Worm (Caenorhabditis elegans) whole organism, late embryonic: ENCODE data around the gene F41E7.7.

Experiments
- C38D4.7 ChIP-seq: fragments of 200-800 bp; sonication (Bioruptor generic); optimal IDR thresholded peaks from 2 replicates; lab custom pipeline; 2018; ENCODE audit warnings: mild to moderate bottlenecking, missing genetic modification characterization, moderate library complexity, missing compliant biosample characterization
- K02D7.2 ChIP-seq: sonication (generic microtip); optimal IDR thresholded peaks from 2 replicates; lab custom pipeline; 2017; ENCODE audit warnings: mild to moderate bottlenecking, missing genetic modification characterization, missing compliant biosample characterization
- K09A11.1 ChIP-seq: sonication (generic microtip); optimal IDR thresholded peaks from 2 replicates; lab custom pipeline; 2017; ENCODE audit warnings: antibody characterized with exemption, mild to moderate bottlenecking, missing genetic modification characterization, missing compliant biosample characterization; ENCODE audit not compliant: insufficient read depth
- Y22D7AL.16 ChIP-seq: sonication (generic microtip); optimal IDR thresholded peaks from 2 replicates; lab custom pipeline; 2016; ENCODE audit warnings: missing genetic modification characterization, missing compliant biosample characterization
- ama-1 ChIP-seq: fragments of 150-350 bp; optimal IDR thresholded peaks from 2 replicates; lab custom pipeline; 2014
- ceh-18 ChIP-seq: sonication (generic microtip); optimal IDR thresholded peaks from 2 replicates; lab custom pipeline; 2016; ENCODE audit warnings: missing genetic modification characterization, missing compliant biosample characterization
- ceh-2 ChIP-seq: sonication (generic microtip); optimal IDR thresholded peaks from 2 replicates; lab custom pipeline; 2016; ENCODE audit warnings: missing genotype, missing genetic modification characterization, missing compliant biosample characterization
- ceh-31 ChIP-seq: sonication (generic microtip); optimal IDR thresholded peaks from 2 replicates; lab custom pipeline; 2016; ENCODE audit warnings: missing genetic modification characterization, missing compliant biosample characterization
- ceh-34 ChIP-seq: sonication (generic microtip); optimal IDR thresholded peaks from 2 replicates; lab custom pipeline; 2016; ENCODE audit warnings: mild to moderate bottlenecking, missing genetic modification characterization, missing compliant biosample characterization
- ceh-48 ChIP-seq: sonication (generic microtip); optimal IDR thresholded peaks from 2 replicates; lab custom pipeline; 2016; ENCODE audit warnings: missing genetic modification characterization, inconsistent platforms, missing compliant biosample characterization
- ceh-6 ChIP-seq: fragments of 200-800 bp; sonication (Bioruptor generic); optimal IDR thresholded peaks from 2 replicates; lab custom pipeline; 2018; ENCODE audit warnings: mild to moderate bottlenecking, missing genetic modification characterization, missing compliant biosample characterization
- ceh-9 ChIP-seq: sonication (generic microtip); optimal IDR thresholded peaks from 2 replicates; lab custom pipeline; 2016; ENCODE audit warnings: mild to moderate bottlenecking, missing genetic modification characterization, inconsistent platforms, missing compliant biosample characterization
- che-1 ChIP-seq: sonication (generic microtip); optimal IDR thresholded peaks from 2 replicates; lab custom pipeline; 2016; ENCODE audit warnings: mild to moderate bottlenecking, missing genetic modification characterization, missing compliant biosample characterization
- dve-1 ChIP-seq: sonication (generic microtip); optimal IDR thresholded peaks from 2 replicates; lab custom pipeline; 2017; ENCODE audit warnings: antibody characterized with exemption, mild to moderate bottlenecking, missing genetic modification characterization, missing compliant biosample characterization
- elt-2 ChIP-seq: sonication (generic microtip); optimal IDR thresholded peaks from 2 replicates; lab custom pipeline; 2016; ENCODE audit warnings: missing genetic modification reagents, missing genetic modification characterization, missing compliant biosample characterization
- eyg-1 ChIP-seq: sonication (generic microtip); optimal IDR thresholded peaks from 2 replicates; lab custom pipeline; 2016; ENCODE audit warnings: missing genotype, missing genetic modification characterization, missing compliant biosample characterization
- gmeb-2 ChIP-seq: sonication (generic microtip); optimal IDR thresholded peaks from 2 replicates; lab custom pipeline; 2016; ENCODE audit warnings: missing genetic modification characterization, inconsistent platforms, missing compliant biosample characterization
- hlh-30 ChIP-seq: sonication (generic microtip); optimal IDR thresholded peaks from 2 replicates; lab custom pipeline; 2017; ENCODE audit warnings: antibody characterized with exemption, missing genetic modification characterization, missing compliant biosample characterization; ENCODE audit not compliant: insufficient read depth
- hlh-6 ChIP-seq: sonication (generic microtip); optimal IDR thresholded peaks from 2 replicates; lab custom pipeline; 2016; ENCODE audit warnings: missing genotype, missing genetic modification characterization, missing compliant biosample characterization
- mec-3 ChIP-seq: sonication (generic microtip); optimal IDR thresholded peaks from 2 replicates; lab custom pipeline; 2016; ENCODE audit warnings: borderline replicate concordance, missing genetic modification characterization, missing compliant biosample characterization
- nfya-1 ChIP-seq: sonication (generic microtip); optimal IDR thresholded peaks from 2 replicates; lab custom pipeline; 2017; ENCODE audit warnings: missing genetic modification characterization, mild to moderate bottlenecking, missing compliant biosample characterization, antibody characterized with exemption, moderate library complexity
- odd-2 ChIP-seq: sonication (generic microtip); optimal IDR thresholded peaks from 2 replicates; lab custom pipeline; 2017; ENCODE audit warnings: antibody characterized with exemption, mild to moderate bottlenecking, missing genetic modification characterization, missing compliant biosample characterization
- pag-3 ChIP-seq: sonication (generic microtip); optimal IDR thresholded peaks from 2 replicates; lab custom pipeline; 2016; ENCODE audit warnings: missing compliant biosample characterization, missing genetic modification characterization, borderline replicate concordance
- pax-1 ChIP-seq: fragments of 150-350 bp; optimal IDR thresholded peaks from 2 replicates; lab custom pipeline; 2014; ENCODE audit warnings: missing biosample characterization, missing genetic modification characterization
- pqm-1 ChIP-seq: sonication (generic microtip); optimal IDR thresholded peaks from 2 replicates; lab custom pipeline; 2016; ENCODE audit warnings: missing genetic modification characterization, missing compliant biosample characterization
- rnt-1 ChIP-seq: sonication (generic microtip); optimal IDR thresholded peaks from 2 replicates; lab custom pipeline; 2016; ENCODE audit warnings: missing genetic modification characterization, missing compliant biosample characterization
- sox-2 ChIP-seq: fragments of 200-800 bp; sonication (Bioruptor generic); IDR thresholded peaks from 2 replicates; pipeline ENCODE4 v1.3.6; 2022; ENCODE audit warnings: missing genetic modification reagents, missing genetic modification characterization, missing compliant biosample characterization
- syd-9 ChIP-seq: sonication (generic microtip); optimal IDR thresholded peaks from 2 replicates; lab custom pipeline; 2016; ENCODE audit warnings: mild to moderate bottlenecking, missing genetic modification characterization, moderate library complexity, missing compliant biosample characterization
- tbx-2 ChIP-seq: sonication (generic microtip); optimal IDR thresholded peaks from 2 replicates; lab custom pipeline; 2016; ENCODE audit warnings: missing genetic modification characterization, missing compliant biosample characterization
- ttx-3 ChIP-seq: sonication (generic microtip); optimal IDR thresholded peaks from 2 replicates; lab custom pipeline; 2016; ENCODE audit warnings: missing genetic modification reagents, missing genetic modification characterization, missing compliant biosample characterization
- unc-42 ChIP-seq: sonication (generic microtip); optimal IDR thresholded peaks from 2 replicates; lab custom pipeline; 2016; ENCODE audit warnings: missing genotype, missing genetic modification characterization, missing compliant biosample characterization
- unc-55 ChIP-seq: sonication (generic microtip); optimal IDR thresholded peaks from 2 replicates; lab custom pipeline; 2017; ENCODE audit warnings: missing biosample characterization, missing genetic modification reagents, missing genetic modification characterization

F41E7.7 gene

ce11 chrX:10327323-10328022 lies 19.9 kb downstream of the F41E7.7 start, which contains the start of gene acl-5:
Gene acl-5 (minus strand): TSS chrX:10327456.
- TF ChIP-seq ceh-6 (GFP tag; lab: Kevin White, UChicago) = no peak
- no peak for TF ChIP-seq ceh-9 (tag; lab: Kevin White, UChicago)
- TF ChIP-seq che-1 = no peak
- TF ChIP-seq hlh-30 (tag; lab: Kevin White, UChicago) = no peak
- TF ChIP-seq gmeb-2 = no peak
- no peak for TF ChIP-seq ceh-31 (tag; lab: Kevin White, UChicago)
- TF ChIP-seq tbx-2 = no peak
- TF ChIP-seq elt-2 (tag; lab: Kevin White, UChicago) = no peak
- TF ChIP-seq nfya-1 = no peak
- TF ChIP-seq sox-2 = no peak
- TF ChIP-seq mec-3 (tag; lab: Kevin White, UChicago) = no peak
- no peak for TF ChIP-seq K09A11.1 (tag; lab: Kevin White, UChicago)

- no peak for TF ChIP-seq dve-1 (tag; lab: Kevin White, UChicago)
- no peak for TF ChIP-seq pax-1
- TF ChIP-seq tbx-2 = peak; percentile 20
- TF ChIP-seq syd-9 (tag; lab: Kevin White, UChicago) = peak; percentile 10
- peak; percentile 0 for TF ChIP-seq ceh-34
- no peak for TF ChIP-seq ceh-48
- no peak for TF ChIP-seq ttx-3
- peak; percentile 39 for TF ChIP-seq unc-42
- peak; percentile 5 for TF ChIP-seq ceh-18 (tag; lab: Kevin White, UChicago)
- no peak for TF ChIP-seq odd-2
- TF ChIP-seq pag-3 (tag; lab: Kevin White, UChicago) = no peak
- TF ChIP-seq ceh-6 (GFP tag; lab: Kevin White, UChicago) = no peak
- TF ChIP-seq unc-55 (GFP tag; lab: Kevin White, UChicago) = peak; percentile 25
- peak; percentile 41 for TF ChIP-seq ceh-31 (tag; lab: Kevin White, UChicago)
- TF ChIP-seq C38D4.7 (GFP tag; lab: Kevin White, UChicago) = no peak
- peak; percentile 24 for TF ChIP-seq rnt-1 (tag; lab: Kevin White, UChicago)
- TF ChIP-seq, all 69 proteins: peak for 8
Measured at ce11 chrX:10332035-10332614, 24.5 kb downstream of the F41E7.7 start.

ce11 chrX:10333301-10333854 lies 25.8 kb downstream of the F41E7.7 start, which contains the start of gene R07E3.4:
Gene R07E3.4 (minus strand): TSS chrX:10333351.
- TF ChIP-seq ceh-31 (tag; lab: Kevin White, UChicago) = no peak
- TF ChIP-seq ceh-2 (tag; lab: Kevin White, UChicago) = no peak
- TF ChIP-seq pqm-1 (tag; lab: Kevin White, UChicago) = no peak
- no peak for TF ChIP-seq Y22D7AL.16 (tag; lab: Kevin White, UChicago)
- TF ChIP-seq ama-1 (lab: Kevin White, UChicago) = no peak
- no peak for TF ChIP-seq eyg-1 (tag; lab: Kevin White, UChicago)
- TF ChIP-seq tbx-2 = no peak
- no peak for TF ChIP-seq unc-42
- TF ChIP-seq hlh-6 (tag; lab: Kevin White, UChicago) = no peak

- TF ChIP-seq K02D7.2 (tag; lab: Kevin White, UChicago) (no peak), unc-42 (no peak), hlh-6 (tag; lab: Kevin White, UChicago) (no peak), sox-2 (no peak)
Measured at ce11 chrX:10336138-10336537, 28.5 kb downstream of the F41E7.7 start, which contains the start of gene idpa-3. Gene idpa-3 (plus strand): TSS chrX:10336438.
